Worm (Caenorhabditis elegans) whole organism, late embryonic: ENCODE results near the gene nhr-43.

ENCODE experiments used
- C08G9.2 ChIP-seq: sonication (generic microtip); optimal IDR thresholded peaks from 2 replicates; lab custom pipeline; 2016; ENCODE audit warnings: mild to moderate bottlenecking, missing genetic modification characterization, moderate library complexity, missing compliant biosample characterization
- Y22D7AL.16 ChIP-seq: sonication (generic microtip); optimal IDR thresholded peaks from 2 replicates; lab custom pipeline; 2016; ENCODE audit warnings: missing genetic modification characterization, missing compliant biosample characterization
- ahr-1 ChIP-seq: sonication (generic microtip); optimal IDR thresholded peaks from 2 replicates; lab custom pipeline; 2016; ENCODE audit warnings: missing genetic modification characterization, missing compliant biosample characterization
- ceh-18 ChIP-seq: sonication (generic microtip); optimal IDR thresholded peaks from 2 replicates; lab custom pipeline; 2016; ENCODE audit warnings: missing genetic modification characterization, missing compliant biosample characterization
- ceh-19 ChIP-seq: fragments of 200-800 bp; sonication (Bioruptor generic); optimal IDR thresholded peaks from 2 replicates; lab custom pipeline; 2018; ENCODE audit warnings: mild to moderate bottlenecking, missing genetic modification characterization, missing compliant biosample characterization
- ceh-22 ChIP-seq: sonication (generic microtip); optimal IDR thresholded peaks from 2 replicates; lab custom pipeline; 2017; ENCODE audit warnings: missing biosample characterization, missing genetic modification characterization
- ceh-30 ChIP-seq: fragments of 150-350 bp; optimal IDR thresholded peaks from 2 replicates; lab custom pipeline; 2014; ENCODE audit warnings: missing biosample characterization, missing genetic modification characterization
- ceh-31 ChIP-seq: sonication (generic microtip); optimal IDR thresholded peaks from 2 replicates; lab custom pipeline; 2016; ENCODE audit warnings: missing genetic modification characterization, missing compliant biosample characterization
- ceh-45 ChIP-seq: fragments of 200-800 bp; sonication (Bioruptor generic); IDR thresholded peaks from 2 replicates; pipeline ENCODE4 v1.3.6; 2022; ENCODE audit warnings: missing genetic modification reagents, missing genetic modification characterization, missing compliant biosample characterization
- ceh-48 ChIP-seq: sonication (generic microtip); optimal IDR thresholded peaks from 2 replicates; lab custom pipeline; 2016; ENCODE audit warnings: missing genetic modification characterization, inconsistent platforms, missing compliant biosample characterization
- elt-2 ChIP-seq: sonication (generic microtip); optimal IDR thresholded peaks from 2 replicates; lab custom pipeline; 2016; ENCODE audit warnings: missing genetic modification reagents, missing genetic modification characterization, missing compliant biosample characterization
- elt-4 ChIP-seq: sonication (generic microtip); optimal IDR thresholded peaks from 2 replicates; lab custom pipeline; 2016; ENCODE audit warnings: missing genetic modification characterization, missing compliant biosample characterization
- eyg-1 ChIP-seq: sonication (generic microtip); optimal IDR thresholded peaks from 2 replicates; lab custom pipeline; 2016; ENCODE audit warnings: missing genotype, missing genetic modification characterization, missing compliant biosample characterization
- fax-1 ChIP-seq: sonication (generic microtip); optimal IDR thresholded peaks from 2 replicates; lab custom pipeline; 2016; ENCODE audit warnings: missing genotype, missing genetic modification characterization, missing compliant biosample characterization
- fkh-10 ChIP-seq: fragments of 150-350 bp; optimal IDR thresholded peaks from 2 replicates; lab custom pipeline; 2014; ENCODE audit warnings: missing biosample characterization, missing genetic modification reagents, missing genetic modification characterization
- fkh-6 ChIP-seq: sonication (generic microtip); optimal IDR thresholded peaks from 2 replicates; lab custom pipeline; 2016; ENCODE audit warnings: missing genetic modification characterization, missing compliant biosample characterization
- hlh-15 ChIP-seq: sonication (generic microtip); optimal IDR thresholded peaks from 2 replicates; lab custom pipeline; 2016; ENCODE audit warnings: missing genetic modification characterization, missing compliant biosample characterization
- hlh-8 ChIP-seq: sonication (generic microtip); optimal IDR thresholded peaks from 2 replicates; lab custom pipeline; 2016; ENCODE audit warnings: missing genotype, missing genetic modification characterization, missing compliant biosample characterization
- lim-6 ChIP-seq: sonication (generic microtip); optimal IDR thresholded peaks from 2 replicates; lab custom pipeline; 2016; ENCODE audit warnings: missing genetic modification characterization, missing compliant biosample characterization
- lin-11 ChIP-seq: fragments of 200-800 bp; sonication (Bioruptor generic); optimal IDR thresholded peaks from 2 replicates; lab custom pipeline; 2018; ENCODE audit warnings: mild to moderate bottlenecking, missing genetic modification characterization, missing compliant biosample characterization
- madf-2 ChIP-seq: sonication (generic microtip); optimal IDR thresholded peaks from 2 replicates; lab custom pipeline; 2017; ENCODE audit warnings: missing genetic modification characterization, missing compliant biosample characterization
- mec-3 ChIP-seq: sonication (generic microtip); optimal IDR thresholded peaks from 2 replicates; lab custom pipeline; 2016; ENCODE audit warnings: borderline replicate concordance, missing genetic modification characterization, missing compliant biosample characterization
- nfya-1 ChIP-seq: sonication (generic microtip); optimal IDR thresholded peaks from 2 replicates; lab custom pipeline; 2017; ENCODE audit warnings: missing genetic modification characterization, mild to moderate bottlenecking, missing compliant biosample characterization, antibody characterized with exemption, moderate library complexity
- nhr-11 ChIP-seq: fragments of 150-350 bp; optimal IDR thresholded peaks from 2 replicates; lab custom pipeline; 2014; ENCODE audit warnings: missing biosample characterization, missing genetic modification characterization
- nhr-232 ChIP-seq: sonication (generic microtip); optimal IDR thresholded peaks from 2 replicates; lab custom pipeline; 2016; ENCODE audit warnings: missing genetic modification characterization, missing compliant biosample characterization
- npax-4 ChIP-seq: sonication (generic microtip); optimal IDR thresholded peaks from 2 replicates; lab custom pipeline; 2016; ENCODE audit warnings: missing genetic modification characterization, missing compliant biosample characterization
- odd-2 ChIP-seq: sonication (generic microtip); optimal IDR thresholded peaks from 2 replicates; lab custom pipeline; 2017; ENCODE audit warnings: antibody characterized with exemption, mild to moderate bottlenecking, missing genetic modification characterization, missing compliant biosample characterization
- pag-3 ChIP-seq: sonication (generic microtip); optimal IDR thresholded peaks from 2 replicates; lab custom pipeline; 2016; ENCODE audit warnings: missing compliant biosample characterization, missing genetic modification characterization, borderline replicate concordance
- pat-9 ChIP-seq: fragments of 200-800 bp; sonication (Bioruptor generic); optimal IDR thresholded peaks from 2 replicates; lab custom pipeline; 2018; ENCODE audit warnings: mild to moderate bottlenecking, missing genetic modification characterization, moderate library complexity, missing compliant biosample characterization
- pha-4 ChIP-seq: fragments of 150-350 bp; optimal IDR thresholded peaks from 2 replicates; lab custom pipeline; 2018; ENCODE audit warnings: missing biosample characterization, missing genetic modification reagents, missing genetic modification characterization
- pros-1 ChIP-seq: fragments of 150-350 bp; optimal IDR thresholded peaks from 2 replicates; lab custom pipeline; 2014; ENCODE audit warnings: missing biosample characterization, missing genetic modification reagents, missing genetic modification characterization
- ref-2 ChIP-seq: sonication (generic microtip); optimal IDR thresholded peaks from 2 replicates; lab custom pipeline; 2016; ENCODE audit warnings: missing genetic modification characterization, missing compliant biosample characterization
- sox-4 ChIP-seq: sonication (generic microtip); optimal IDR thresholded peaks from 2 replicates; lab custom pipeline; 2017; ENCODE audit warnings: mild to moderate bottlenecking, missing genetic modification characterization, inconsistent platforms, missing compliant biosample characterization
- syd-9 ChIP-seq: sonication (generic microtip); optimal IDR thresholded peaks from 2 replicates; lab custom pipeline; 2016; ENCODE audit warnings: mild to moderate bottlenecking, missing genetic modification characterization, moderate library complexity, missing compliant biosample characterization
- tbx-7 ChIP-seq: sonication (generic microtip); optimal IDR thresholded peaks from 2 replicates; lab custom pipeline; 2016; ENCODE audit warnings: missing genotype, missing genetic modification characterization, missing compliant biosample characterization
- ttx-3 ChIP-seq: sonication (generic microtip); optimal IDR thresholded peaks from 2 replicates; lab custom pipeline; 2016; ENCODE audit warnings: missing genetic modification reagents, missing genetic modification characterization, missing compliant biosample characterization
- unc-3 ChIP-seq, 2 experiments: fragments of 200-800 bp in 1 of 2; sonication (Bioruptor generic) in 1 of 2; sonication (generic microtip) in 1 of 2; conservative IDR thresholded peaks in 1 of 2; optimal IDR thresholded peaks in 1 of 2; 2 replicates each; pipeline versions ENCODE4 v1.3.6 to Lab custom; 2016 to 2022; ENCODE audit warnings: missing compliant biosample characterization in 2 of 2, missing genetic modification characterization in 2 of 2, missing genetic modification reagents in 1 of 2
- unc-55 ChIP-seq: sonication (generic microtip); optimal IDR thresholded peaks from 2 replicates; lab custom pipeline; 2017; ENCODE audit warnings: missing biosample characterization, missing genetic modification reagents, missing genetic modification characterization
- unc-86 ChIP-seq: sonication (generic microtip); optimal IDR thresholded peaks from 2 replicates; lab custom pipeline; 2016; ENCODE audit warnings: missing genetic modification characterization, missing compliant biosample characterization
- ztf-16 ChIP-seq: sonication (generic microtip); optimal IDR thresholded peaks from 2 replicates; lab custom pipeline; 2017; ENCODE audit warnings: missing genetic modification characterization, missing compliant biosample characterization

nhr-43 gene

DNA sequence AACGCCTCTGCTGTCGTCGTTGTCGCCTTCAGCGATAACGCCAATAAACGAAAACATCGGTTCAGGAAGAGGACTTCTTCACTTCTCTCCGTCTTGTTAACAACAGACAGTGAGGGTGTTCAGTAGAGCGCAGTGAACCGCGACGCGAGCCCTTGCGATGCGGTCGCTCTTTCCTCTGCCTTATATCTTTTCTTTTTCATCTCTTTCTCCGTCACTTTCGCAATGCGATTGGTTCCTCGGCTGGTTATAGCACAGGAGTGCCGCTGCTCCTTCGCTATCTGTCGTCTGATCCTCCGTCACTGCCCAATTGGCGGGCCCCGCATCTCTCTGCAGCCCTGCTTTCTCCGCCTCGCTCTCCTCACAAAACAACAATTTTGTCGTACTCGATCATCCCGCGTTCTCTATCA is 42.2 kb upstream of the nhr-43 start (continued):
- TF ChIP-seq fax-1 (tag; lab: Kevin White, UChicago) (peak; percentile 42), unc-3 (GFP tag; conservative IDR thresholded peaks at IDR 0.05; lab: Robert Waterston, UW) (no peak), unc-3 (tag; optimal IDR thresholded peaks at IDR 0.05; lab: Kevin White, UChicago) (no peak), ceh-30 (tag; lab: Kevin White, UChicago) (no peak), ceh-31 (tag; lab: Kevin White, UChicago) (peak; percentile 67), sox-4 (tag; lab: Kevin White, UChicago) (peak; percentile 5), hlh-8 (tag; lab: Kevin White, UChicago) (no peak), nhr-232 (tag; lab: Kevin White, UChicago) (no peak), pat-9 (tag; lab: Kevin White, UChicago) (peak; percentile 47), odd-2 (no peak), C08G9.2 (tag; lab: Kevin White, UChicago) (peak; percentile 44), syd-9 (tag; lab: Kevin White, UChicago) (peak; percentile 15), Y22D7AL.16 (tag; lab: Kevin White, UChicago) (no peak), hlh-15 (no peak), ztf-16 (tag; lab: Kevin White, UChicago) (no peak), nfya-1 (tag; lab: Kevin White, UChicago) (peak; percentile 98), lin-11 (tag; lab: Kevin White, UChicago) (no peak), ref-2 (tag; lab: Kevin White, UChicago) (peak; percentile 58), unc-55 (GFP tag; lab: Kevin White, UChicago) (peak; percentile 93), ceh-22 (tag; lab: Kevin White, UChicago) (no peak), madf-2 (no peak), ttx-3 (tag; lab: Kevin White, UChicago) (no peak), pha-4 (no peak), nhr-11 (tag; lab: Kevin White, UChicago) (no peak), tbx-7 (tag; lab: Kevin White, UChicago) (no peak), ceh-18 (tag; lab: Kevin White, UChicago) (peak; percentile 92), eyg-1 (peak; percentile 59), ahr-1 (no peak), npax-4 (tag; lab: Kevin White, UChicago) (no peak), ceh-19 (GFP tag; lab: Kevin White, UChicago) (peak; percentile 3), ceh-48 (peak; percentile 3), unc-86 (tag; lab: Kevin White, UChicago) (no peak), mec-3 (tag; lab: Kevin White, UChicago) (no peak), elt-2 (tag; lab: Kevin White, UChicago) (peak; percentile 8)

DNA sequence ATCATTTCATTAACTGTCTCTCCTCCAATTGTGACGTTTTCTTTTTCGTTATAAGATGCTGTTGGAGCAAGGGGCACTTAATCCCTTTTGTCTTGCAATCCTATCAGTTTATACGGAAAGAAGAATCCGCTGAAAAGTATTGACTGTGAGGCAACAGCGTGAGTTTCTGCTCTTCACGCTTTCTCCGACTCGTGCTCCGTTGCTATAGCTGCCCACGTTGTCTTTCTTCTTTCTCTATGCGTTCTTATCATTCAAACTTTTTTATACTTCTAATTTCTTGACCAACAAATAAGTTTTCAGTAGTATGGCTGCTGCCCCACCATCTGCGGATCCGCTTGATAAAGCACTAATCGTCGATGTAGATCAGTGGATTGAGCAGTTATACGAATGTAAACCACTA is 41.2 kb upstream of the nhr-43 start, which contains the start of gene let-92:
TSS of gene let-92 (plus strand) at position 301 of the 400 bp plus-strand sequence.
- TF ChIP-seq unc-86 (tag; lab: Kevin White, UChicago) (no peak), lin-11 (tag; lab: Kevin White, UChicago) (no peak), fkh-10 (GFP tag; lab: Kevin White, UChicago) (no peak), fkh-6 (tag; lab: Kevin White, UChicago) (no peak), ttx-3 (tag; lab: Kevin White, UChicago) (no peak), pros-1 (no peak), ceh-18 (tag; lab: Kevin White, UChicago) (no peak), pag-3 (tag; lab: Kevin White, UChicago) (no peak), ceh-45 (GFP tag; lab: Robert Waterston, UW) (no peak), ceh-19 (GFP tag; lab: Kevin White, UChicago) (no peak), odd-2 (no peak), elt-4 (tag; lab: Kevin White, UChicago) (no peak), elt-2 (tag; lab: Kevin White, UChicago) (no peak), lim-6 (tag; lab: Kevin White, UChicago) (no peak)
